Worm (Caenorhabditis elegans): ENCODE results near the gene T19D12.1.

DNA sequence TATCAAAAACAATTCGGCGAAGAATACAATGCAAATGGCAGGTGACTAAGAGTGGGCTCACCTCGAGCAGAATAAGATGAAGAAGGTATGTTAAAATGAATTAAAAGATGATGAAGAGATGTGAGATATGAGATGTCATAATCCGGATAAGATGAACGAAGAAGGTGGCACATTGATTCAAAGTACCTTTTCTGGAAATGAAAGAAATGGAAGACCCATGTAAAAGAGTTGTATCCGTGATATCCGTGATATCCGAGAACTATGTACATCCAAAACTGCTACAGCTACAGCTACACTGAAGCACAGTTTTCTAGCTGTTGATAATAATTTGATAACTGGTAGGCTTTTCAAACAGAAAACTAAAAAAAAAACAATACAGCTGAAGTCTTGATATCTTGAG is 17.7 kb upstream of the T19D12.1 start, which contains the start of gene oig-8:
- no peak for TF ChIP-seq nhr-76 (tag; optimal IDR thresholded peaks at IDR 0.05)
- TF ChIP-seq daf-12 (tag; optimal IDR thresholded peaks at IDR 0.05), result no peak
